Fruit fly (Drosophila melanogaster) whole organism, embryonic: ENCODE results near the gene CG4820.
A peak's percentile ranks its signal among the peaks of the same experiment; 100 is the strongest.

Experiments
- ATbp ChIP-seq: fragments of 200-800 bp; sonication (Bioruptor generic); optimal IDR thresholded peaks from 2 replicates; lab custom pipeline; 2017; ENCODE audit warnings: missing biosample characterization, mild to moderate bottlenecking, missing genetic modification characterization, missing genetic modification reagents
- Adf1 ChIP-seq: fragments of 200-800 bp; sonication (Bioruptor generic); IDR thresholded peaks from 2 replicates; pipeline ENCODE4 v1.3.6; 2022; ENCODE audit warnings: missing biosample characterization, missing genetic modification characterization
- Blimp-1 ChIP-seq: fragments of 200-800 bp; sonication (Bioruptor generic); optimal IDR thresholded peaks from 3 replicates; lab custom pipeline; 2018; ENCODE audit warnings: missing biosample characterization, missing genetic modification characterization, mild to moderate bottlenecking, moderate library complexity, missing genetic modification reagents
- CG10321 ChIP-seq: fragments of 200-800 bp; sonication (Bioruptor generic); IDR thresholded peaks from 2 replicates; pipeline ENCODE4 v1.3.6; 2022; ENCODE audit warnings: missing biosample characterization, missing genetic modification characterization
- CG10543 ChIP-seq: fragments of 200-800 bp; sonication (Bioruptor generic); optimal IDR thresholded peaks from 3 replicates; lab custom pipeline; 2017; ENCODE audit warnings: missing biosample characterization, mild to moderate bottlenecking, missing genetic modification characterization, moderate library complexity
- CG12942 ChIP-seq: fragments of 200-800 bp; sonication (Bioruptor generic); optimal IDR thresholded peaks from 3 replicates; lab custom pipeline; 2016; ENCODE audit warnings: missing biosample characterization, missing genetic modification characterization
- CG13287 ChIP-seq: fragments of 200-800 bp; sonication (Bioruptor generic); IDR thresholded peaks from 2 replicates; pipeline ENCODE4 v1.3.6; 2022; ENCODE audit warnings: missing biosample characterization, missing genetic modification characterization; ENCODE audit not compliant: partially characterized antibody
- CG14667 ChIP-seq: fragments of 200-800 bp; sonication (Bioruptor generic); IDR thresholded peaks from 2 replicates; pipeline ENCODE4 v1.3.6; 2022; ENCODE audit warnings: missing biosample characterization, missing genetic modification characterization
- CG1602 ChIP-seq: fragments of 200-800 bp; sonication (Bioruptor generic); optimal IDR thresholded peaks from 3 replicates; lab custom pipeline; 2016; ENCODE audit warnings: missing biosample characterization, missing genetic modification characterization
- CG16863 ChIP-seq: fragments of 200-800 bp; sonication (Bioruptor generic); optimal IDR thresholded peaks from 3 replicates; lab custom pipeline; 2016; ENCODE audit warnings: missing biosample characterization, missing genetic modification characterization
- CG18476 ChIP-seq: fragments of 200-800 bp; sonication (Bioruptor generic); optimal IDR thresholded peaks from 2 replicates; lab custom pipeline; 2016; ENCODE audit warnings: missing biosample characterization, mild to moderate bottlenecking, missing genetic modification characterization
- CG2129 ChIP-seq: fragments of 200-800 bp; sonication (Bioruptor generic); IDR thresholded peaks from 2 replicates; pipeline ENCODE4 v1.3.6; 2022; ENCODE audit warnings: missing biosample characterization, missing genetic modification characterization; ENCODE audit not compliant: partially characterized antibody
- CG31441 ChIP-seq: fragments of 200-800 bp; sonication (Bioruptor generic); IDR thresholded peaks from 2 replicates; pipeline ENCODE4 v1.3.6; 2022; ENCODE audit warnings: missing biosample characterization, missing genetic modification characterization
- CG8290 ChIP-seq, 3 experiments: fragments of 200-800 bp; sonication (Bioruptor generic); optimal IDR thresholded peaks; 2 replicates each; lab custom pipeline; 2016 to 2019; ENCODE audit warnings: missing biosample characterization in 3 of 3, missing genetic modification characterization in 3 of 3, mild to moderate bottlenecking in 2 of 3, moderate library complexity in 1 of 3
- CG9437 ChIP-seq: fragments of 200-800 bp; sonication (Bioruptor generic); optimal IDR thresholded peaks from 2 replicates; lab custom pipeline; 2018; ENCODE audit warnings: missing biosample characterization, mild to moderate bottlenecking, missing genetic modification characterization
- Dad ChIP-seq: fragments of 200-800 bp; sonication (Bioruptor generic); optimal IDR thresholded peaks from 3 replicates; lab custom pipeline; 2016; ENCODE audit warnings: missing biosample characterization, missing genetic modification characterization
- Dek ChIP-seq: fragments of 200-800 bp; sonication (Bioruptor generic); optimal IDR thresholded peaks from 3 replicates; lab custom pipeline; 2019; ENCODE audit warnings: missing biosample characterization, mild to moderate bottlenecking, missing genetic modification characterization, moderate library complexity
- E2f2 ChIP-seq: fragments of 200-800 bp; sonication (Bioruptor generic); IDR thresholded peaks from 2 replicates; pipeline ENCODE4 v1.3.6; 2022; ENCODE audit warnings: missing biosample characterization, missing genetic modification characterization
- Ets97D ChIP-seq: fragments of 200-800 bp; sonication (Bioruptor generic); optimal IDR thresholded peaks from 3 replicates; lab custom pipeline; 2016; ENCODE audit warnings: missing biosample characterization, missing genetic modification characterization
- HLH3B ChIP-seq: fragments of 200-800 bp; sonication (Bioruptor generic); IDR thresholded peaks from 2 replicates; pipeline ENCODE4 v1.3.6; 2022; ENCODE audit warnings: missing biosample characterization, missing genetic modification characterization
- Hand ChIP-seq: fragments of 200-800 bp; sonication (Bioruptor generic); optimal IDR thresholded peaks from 2 replicates; lab custom pipeline; 2017; ENCODE audit warnings: mild to moderate bottlenecking, missing biosample characterization, missing genetic modification reagents, missing genetic modification characterization
- Hsf ChIP-seq: fragments of 200-800 bp; sonication (Bioruptor generic); optimal IDR thresholded peaks from 3 replicates; lab custom pipeline; 2016; ENCODE audit warnings: missing biosample characterization, missing genetic modification characterization
- MESR4 ChIP-seq: fragments of 200-800 bp; sonication (Bioruptor generic); optimal IDR thresholded peaks from 2 replicates; lab custom pipeline; 2018; ENCODE audit warnings: missing biosample characterization, mild to moderate bottlenecking, missing genetic modification characterization, moderate library complexity
- Meics ChIP-seq: fragments of 200-800 bp; sonication (Bioruptor generic); optimal IDR thresholded peaks from 2 replicates; lab custom pipeline; 2017; ENCODE audit warnings: missing biosample characterization, mild to moderate bottlenecking, missing genetic modification characterization
- Myb ChIP-seq: fragments of 200-800 bp; sonication (Bioruptor generic); optimal IDR thresholded peaks from 2 replicates; lab custom pipeline; 2016; ENCODE audit warnings: missing biosample characterization, missing genetic modification characterization
- Nf-YC ChIP-seq: fragments of 200-800 bp; optimal IDR thresholded peaks from 3 replicates; lab custom pipeline; 2019; ENCODE audit warnings: missing biosample characterization, mild to moderate bottlenecking, missing genetic modification characterization, moderate library complexity
- Oli ChIP-seq: fragments of 200-800 bp; sonication (Bioruptor generic); optimal IDR thresholded peaks from 2 replicates; lab custom pipeline; 2018; ENCODE audit warnings: missing biosample characterization, mild to moderate bottlenecking, missing genetic modification characterization, moderate library complexity
- Sry-β ChIP-seq: fragments of 200-800 bp; sonication (Bioruptor generic); optimal IDR thresholded peaks from 2 replicates; lab custom pipeline; 2018; ENCODE audit warnings: missing biosample characterization, mild to moderate bottlenecking, missing genetic modification characterization, moderate library complexity
- al ChIP-seq: fragments of 200-800 bp; sonication (Bioruptor generic); IDR thresholded peaks from 2 replicates; pipeline ENCODE4 v1.3.6; 2022; ENCODE audit warnings: missing biosample characterization, missing genetic modification characterization
- bcd ChIP-seq: fragments of 200-800 bp; sonication (Bioruptor generic); optimal IDR thresholded peaks from 2 replicates; lab custom pipeline; 2017; ENCODE audit warnings: missing biosample characterization, mild to moderate bottlenecking, missing genetic modification characterization
- caup ChIP-seq: fragments of 200-800 bp; sonication (Bioruptor generic); optimal IDR thresholded peaks from 3 replicates; lab custom pipeline; 2017; ENCODE audit warnings: missing biosample characterization, mild to moderate bottlenecking, missing genetic modification characterization, moderate library complexity; ENCODE audit not compliant: severe bottlenecking
- chn ChIP-seq: fragments of 200-800 bp; sonication (Bioruptor generic); optimal IDR thresholded peaks from 2 replicates; lab custom pipeline; 2016; ENCODE audit warnings: missing biosample characterization, missing genetic modification characterization
- dm ChIP-seq: fragments of 200-800 bp; sonication (Bioruptor generic); optimal IDR thresholded peaks from 3 replicates; lab custom pipeline; 2016; ENCODE audit warnings: missing biosample characterization, missing genetic modification characterization
- fd102C ChIP-seq: fragments of 200-800 bp; sonication (Bioruptor generic); optimal IDR thresholded peaks from 2 replicates; lab custom pipeline; 2018; ENCODE audit warnings: missing biosample characterization, mild to moderate bottlenecking, missing genetic modification characterization, moderate library complexity
- hkb ChIP-seq, 2 experiments: fragments of 200-800 bp in 1 of 2; fragments of >200 bp in 1 of 2; sonication (Bioruptor generic) in 1 of 2; IDR thresholded peaks in 1 of 2; optimal IDR thresholded peaks in 1 of 2; 2 replicates each; pipeline versions ENCODE4 v1.3.6 to Lab custom; 2017 to 2022; ENCODE audit warnings: missing biosample characterization in 1 of 2, missing genetic modification characterization in 1 of 2
- kah ChIP-seq: fragments of 200-800 bp; sonication (Bioruptor generic); optimal IDR thresholded peaks from 2 replicates; lab custom pipeline; 2018; ENCODE audit warnings: missing biosample characterization, mild to moderate bottlenecking, missing genetic modification characterization
- nom ChIP-seq: fragments of 200-800 bp; sonication (Bioruptor generic); optimal IDR thresholded peaks from 2 replicates; lab custom pipeline; 2017; ENCODE audit warnings: missing biosample characterization, missing genetic modification characterization, mild to moderate bottlenecking, moderate library complexity, missing genetic modification reagents
- onecut ChIP-seq: fragments of 200-800 bp; sonication (Bioruptor generic); IDR thresholded peaks from 2 replicates; pipeline ENCODE4 v1.3.6; 2022; ENCODE audit warnings: missing biosample characterization, missing genetic modification characterization
- pan ChIP-seq, 4 experiments: fragments of >200 bp in 3 of 4; fragments of 200-800 bp in 1 of 4; sonication (Bioruptor generic) in 1 of 4; optimal IDR thresholded peaks in 3 of 4; IDR thresholded peaks in 1 of 4; 2 replicates each; pipeline versions ENCODE4 v1.3.6 to Lab custom; 2017 to 2022; ENCODE audit warnings: missing biosample characterization in 2 of 4, missing genetic modification characterization in 2 of 4, mixed read lengths in 1 of 4
- psq ChIP-seq: fragments of 200-800 bp; sonication (Bioruptor generic); optimal IDR thresholded peaks from 2 replicates; lab custom pipeline; 2017; ENCODE audit warnings: missing biosample characterization, missing genetic modification characterization
- pum ChIP-seq: fragments of 200-800 bp; sonication (Bioruptor generic); optimal IDR thresholded peaks from 2 replicates; lab custom pipeline; 2016; ENCODE audit warnings: missing biosample characterization, missing genetic modification characterization
- slbo ChIP-seq: fragments of 200-800 bp; sonication (Bioruptor generic); IDR thresholded peaks from 2 replicates; pipeline ENCODE4 v1.3.6; 2022; ENCODE audit warnings: missing biosample characterization, missing genetic modification characterization
- stwl ChIP-seq: fragments of 200-800 bp; sonication (Bioruptor generic); optimal IDR thresholded peaks from 3 replicates; lab custom pipeline; 2018; ENCODE audit warnings: missing biosample characterization, mild to moderate bottlenecking, missing genetic modification characterization, moderate library complexity
- tx ChIP-seq: fragments of 200-800 bp; sonication (Bioruptor generic); optimal IDR thresholded peaks from 2 replicates; lab custom pipeline; 2016; ENCODE audit warnings: missing biosample characterization, missing genetic modification characterization

The CG4820 gene

DNA sequence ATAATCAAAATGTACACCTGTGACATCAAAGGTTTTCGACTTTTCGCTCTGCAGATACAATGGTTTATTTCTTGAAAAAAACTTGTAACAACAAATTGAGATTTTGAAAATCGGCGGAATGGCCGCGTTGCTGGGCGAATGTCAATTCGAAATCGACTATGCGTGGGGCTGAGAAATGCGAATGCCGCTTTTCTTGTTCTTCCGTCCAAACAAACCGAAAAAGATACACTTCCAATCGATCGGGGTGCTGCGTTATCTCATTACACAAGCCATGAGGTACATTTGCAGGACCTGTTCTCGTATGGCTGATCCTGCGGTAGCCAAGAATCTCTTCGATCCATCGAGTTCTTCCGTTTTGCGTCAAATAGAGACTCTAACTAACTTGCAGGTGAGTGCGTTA, 21.3 kb downstream of the CG4820 start, which contains the start of gene CG31388 (continued):
- TF ChIP-seq CG31441 (GFP tag; lab: Robert Waterston, UW) (no peak), kah (GFP tag; lab: Kevin White, UChicago) (no peak), Myb (GFP tag; lab: Kevin White, UChicago) (peak; percentile 61), onecut (GFP tag; lab: Robert Waterston, UW) (peak; percentile 32; the same call in 1 of the 2 replicates), Ets97D (GFP tag; lab: Kevin White, UChicago) (peak; percentile 44), tx (GFP tag; lab: Kevin White, UChicago) (no peak), pan (optimal IDR thresholded peaks at IDR 0.05; lab: Kevin White, UChicago) (no peak), pan (GFP tag; optimal IDR thresholded peaks at IDR 0.05 in 1 of 2, IDR thresholded peaks at IDR 0.05 in 1 of 2) (peak in 1 of 2 experiments; percentile 23), CG10321 (GFP tag; lab: Robert Waterston, UW) (no peak), E2f2 (GFP tag; lab: Robert Waterston, UW) (peak; percentile 93), MESR4 (peak; percentile 83), stwl (peak; percentile 48), dm (GFP tag; lab: Kevin White, UChicago) (peak; percentile 23)
- TF ChIP-seq, all 482 proteins: peak for 26

DNA sequence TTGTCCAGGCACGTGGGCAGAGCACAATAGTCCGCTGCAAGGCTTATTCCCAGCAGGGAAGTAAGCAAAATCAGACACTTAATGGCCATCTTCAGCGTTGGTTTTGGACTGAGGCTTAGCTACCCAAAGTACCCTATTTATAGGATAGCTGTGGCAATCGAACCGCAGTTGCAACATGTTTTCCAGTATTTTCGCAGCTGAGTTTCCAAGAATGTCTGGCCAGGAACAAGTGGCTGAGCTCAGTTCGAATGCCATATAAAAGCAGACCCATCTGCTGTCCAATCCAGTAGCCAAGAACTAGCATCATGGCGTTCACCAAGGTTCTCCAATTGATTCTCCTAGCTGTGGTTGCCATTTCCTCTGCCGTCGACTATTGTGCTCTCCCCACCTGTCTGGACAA, 24.6 kb downstream of the CG4820 start, which contains the start of the genes scpr-B and scpr-A:
TSS of gene scpr-B (minus strand) at position 101 of the 400 bp plus-strand sequence.
TSS of gene scpr-A (plus strand) at position 293 of the 400 bp plus-strand sequence.
- TF ChIP-seq al, result no peak
- no peak for TF ChIP-seq Oli (tag; lab: Kevin White, UChicago)
- no peak for TF ChIP-seq Adf1 (GFP tag; lab: Robert Waterston, UW)
- no peak for TF ChIP-seq CG10543 (GFP tag; lab: Kevin White, UChicago)
- TF ChIP-seq pum (GFP tag; lab: Kevin White, UChicago), result no peak
- TF ChIP-seq chn (GFP tag; lab: Kevin White, UChicago), result no peak

DNA sequence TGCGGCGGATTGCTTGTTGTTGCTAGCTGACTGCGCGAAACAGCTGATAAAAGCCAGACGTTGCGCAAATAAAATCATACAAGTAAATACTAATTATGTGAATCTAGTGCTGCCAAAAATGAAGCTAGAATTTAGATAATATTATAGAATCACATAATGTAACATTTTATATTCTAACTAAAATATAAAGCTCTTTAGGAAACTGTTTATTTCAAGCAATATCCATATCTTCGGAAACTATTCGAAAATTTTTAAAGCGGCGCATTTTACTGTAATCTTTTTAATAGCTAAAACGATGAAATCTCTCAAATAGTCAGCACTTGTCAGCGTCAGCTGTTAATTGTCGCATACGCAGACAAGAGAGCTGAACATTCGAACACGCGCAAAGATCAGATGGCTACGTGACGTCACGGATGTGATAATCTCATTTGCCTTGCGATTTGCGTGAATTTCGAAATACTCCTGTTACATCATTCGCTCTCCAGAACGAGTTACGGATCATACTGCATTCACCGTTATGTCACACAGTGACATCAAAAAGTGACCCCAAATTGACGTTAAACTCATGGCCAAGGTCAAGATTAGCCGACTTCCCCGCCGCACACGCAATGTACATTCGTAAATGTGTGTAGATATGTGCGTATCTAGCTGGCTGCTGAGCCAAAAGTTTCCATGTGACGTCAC, 26.9 kb downstream of the CG4820 start:
- TF ChIP-seq CG13287 (GFP tag; lab: Robert Waterston, UW) (no peak), E2f2 (GFP tag; lab: Robert Waterston, UW) (no peak), Nf-YC (tag; lab: Kevin White, UChicago) (peak; percentile 49), CG2129 (GFP tag; lab: Robert Waterston, UW) (no peak), bcd (GFP tag; lab: Kevin White, UChicago) (peak; percentile 20), CG9437 (GFP tag; lab: Kevin White, UChicago) (no peak), Dek (tag; lab: Kevin White, UChicago) (peak; percentile 36), Hand (GFP tag; lab: Kevin White, UChicago) (no peak), Blimp-1 (no peak), dm (GFP tag; lab: Kevin White, UChicago) (no peak), CG12942 (GFP tag; lab: Kevin White, UChicago) (no peak), ATbp (GFP tag; lab: Kevin White, UChicago) (no peak), CG1602 (GFP tag; lab: Kevin White, UChicago) (no peak), HLH3B (GFP tag; lab: Robert Waterston, UW) (0 out of 2 replicates have a peak, but pooled peaks have one; percentile 24), fd102C (GFP tag; lab: Kevin White, UChicago) (no peak), Sry-β (GFP tag; lab: Kevin White, UChicago) (no peak), CG16863 (no peak), Meics (GFP tag; lab: Kevin White, UChicago) (peak; percentile 64), hkb (optimal IDR thresholded peaks at IDR 0.05; lab: Kevin White, UChicago) (no peak), hkb (GFP tag; IDR thresholded peaks at IDR 0.05; lab: Robert Waterston, UW) (peak; percentile 58; the same call in 1 of the 2 replicates), slbo (GFP tag; lab: Robert Waterston, UW) (0 out of 2 replicates have a peak, but pooled peaks have one; percentile 5), Hsf (GFP tag; lab: Kevin White, UChicago) (no peak), Dad (GFP tag; lab: Kevin White, UChicago) (no peak), CG14667 (no peak), CG8290 (GFP tag; optimal IDR thresholded peaks at IDR 0.05; lab: Kevin White, UChicago) (peak; percentile 11), CG8290 (tag; optimal IDR thresholded peaks at IDR 0.05; lab: Kevin White, UChicago) (peak in 1 of 2 experiments; percentile 13), caup (GFP tag; lab: Kevin White, UChicago) (peak; percentile 22), CG18476 (GFP tag; lab: Kevin White, UChicago) (no peak), nom (GFP tag; lab: Kevin White, UChicago) (peak; percentile 30), psq (no peak)
